Worm (Caenorhabditis elegans) whole organism, L2 larva: Measurements from ENCODE around the gene fbxa-120.

Experiments used
- C34F6.9 ChIP-seq: fragments of 150-350 bp; optimal IDR thresholded peaks from 2 replicates; lab custom pipeline; 2014; ENCODE audit warnings: missing biosample characterization, missing genetic modification characterization
- ama-1 ChIP-seq: fragments of 150-350 bp; optimal IDR thresholded peaks from 2 replicates; lab custom pipeline; 2018; ENCODE audit warnings: inconsistent platforms
- blmp-1 ChIP-seq: sonication (generic microtip); optimal IDR thresholded peaks from 2 replicates; lab custom pipeline; 2017; ENCODE audit warnings: missing genetic modification characterization, mild to moderate bottlenecking, missing compliant biosample characterization, antibody characterized with exemption, moderate library complexity; ENCODE audit not compliant: insufficient read depth
- ceh-16 ChIP-seq: fragments of 150-350 bp; optimal IDR thresholded peaks from 2 replicates; lab custom pipeline; 2014; ENCODE audit warnings: missing biosample characterization, missing genetic modification characterization
- egl-27 ChIP-seq: sonication (generic microtip); optimal IDR thresholded peaks from 3 replicates; lab custom pipeline; 2017; ENCODE audit warnings: missing biosample characterization, missing genetic modification reagents, missing genetic modification characterization
- elt-1 ChIP-seq: fragments of 150-350 bp; optimal IDR thresholded peaks from 2 replicates; lab custom pipeline; 2014; ENCODE audit warnings: missing biosample characterization, missing genetic modification characterization
- elt-3 ChIP-seq: sonication (generic microtip); optimal IDR thresholded peaks from 2 replicates; lab custom pipeline; 2017; ENCODE audit warnings: missing biosample characterization, missing genetic modification characterization
- lsy-2 ChIP-seq, 2 experiments: fragments of 150-350 bp in 1 of 2; sonication (generic microtip) in 1 of 2; optimal IDR thresholded peaks; 2 replicates each; lab custom pipeline; 2014 to 2017; ENCODE audit warnings: missing biosample characterization in 2 of 2, missing genetic modification characterization in 2 of 2
- mbf-1 ChIP-seq: sonication (generic microtip); optimal IDR thresholded peaks from 2 replicates; lab custom pipeline; 2017; ENCODE audit warnings: missing biosample characterization, missing genetic modification characterization
- mdl-1 ChIP-seq, 2 experiments: fragments of 150-350 bp in 1 of 2; sonication (generic microtip) in 1 of 2; optimal IDR thresholded peaks; 2 replicates each; lab custom pipeline; 2017; ENCODE audit warnings: missing biosample characterization in 2 of 2, missing genetic modification characterization in 2 of 2
- nhr-129 ChIP-seq: fragments of 150-350 bp; optimal IDR thresholded peaks from 2 replicates; lab custom pipeline; 2014; ENCODE audit warnings: missing biosample characterization, missing genetic modification characterization
- nhr-77 ChIP-seq: fragments of 150-350 bp; optimal IDR thresholded peaks from 2 replicates; lab custom pipeline; 2014; ENCODE audit warnings: missing biosample characterization, missing genetic modification characterization
- skn-1 ChIP-seq: sonication (generic microtip); optimal IDR thresholded peaks from 2 replicates; lab custom pipeline; 2017; ENCODE audit warnings: missing biosample characterization, missing genetic modification characterization
- sma-9 ChIP-seq, 2 experiments: fragments of 150-350 bp in 1 of 2; sonication (generic microtip) in 1 of 2; optimal IDR thresholded peaks; 2 replicates each; lab custom pipeline; 2014 to 2016; ENCODE audit warnings: missing genetic modification characterization in 2 of 2, mild to moderate bottlenecking in 1 of 2, missing biosample characterization in 1 of 2, missing compliant biosample characterization in 1 of 2, missing genetic modification reagents in 1 of 2, moderate library complexity in 1 of 2
- unc-39 ChIP-seq: fragments of 150-350 bp; optimal IDR thresholded peaks from 2 replicates; lab custom pipeline; 2014; ENCODE audit warnings: missing biosample characterization, missing genetic modification characterization
- unc-55 ChIP-seq: fragments of 150-350 bp; sonication (generic microtip); optimal IDR thresholded peaks from 3 replicates; lab custom pipeline; 2014; ENCODE audit warnings: missing biosample characterization, missing genetic modification reagents, missing genetic modification characterization
- unc-62 ChIP-seq: fragments of 150-350 bp; optimal IDR thresholded peaks from 2 replicates; lab custom pipeline; 2014; ENCODE audit warnings: missing biosample characterization, missing genetic modification reagents, missing genetic modification characterization
- ztf-4 ChIP-seq: fragments of 150-350 bp; optimal IDR thresholded peaks from 2 replicates; lab custom pipeline; 2014; ENCODE audit warnings: missing biosample characterization, missing genetic modification characterization

Gene fbxa-120

DNA sequence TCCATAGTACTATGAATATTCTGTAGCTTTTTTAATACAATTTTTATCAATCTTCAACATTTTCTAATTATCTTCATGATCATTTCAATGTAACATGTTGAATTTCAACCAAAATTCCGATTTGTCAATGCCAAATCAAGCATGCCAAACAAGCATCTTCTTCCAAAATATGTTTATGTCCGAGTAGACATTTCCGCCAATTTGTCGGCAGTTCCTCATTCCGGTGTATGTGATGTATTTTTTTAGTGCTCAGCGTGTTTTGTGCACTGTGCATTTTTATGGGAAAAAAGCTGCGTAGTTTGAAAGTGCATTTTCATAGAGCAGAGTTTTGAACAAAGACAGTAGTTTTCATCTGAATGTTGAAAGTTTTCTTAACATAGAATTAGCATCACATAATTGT is 46.9 kb downstream of the fbxa-120 start:
- TF ChIP-seq skn-1 (tag; lab: Kevin White, UChicago) (no peak), lsy-2 (tag; optimal IDR thresholded peaks at IDR 0.05; lab: Kevin White, UChicago) (no peak), mbf-1 (tag; lab: Kevin White, UChicago) (no peak), unc-39 (tag; lab: Kevin White, UChicago) (no peak), elt-3 (tag; lab: Kevin White, UChicago) (no peak), mdl-1 (tag; optimal IDR thresholded peaks at IDR 0.05; lab: Kevin White, UChicago) (no peak), unc-62 (GFP tag; lab: Kevin White, UChicago) (no peak), blmp-1 (tag; lab: Kevin White, UChicago) (no peak), ztf-4 (tag; lab: Kevin White, UChicago) (no peak), nhr-77 (tag; lab: Kevin White, UChicago) (no peak), elt-1 (tag; lab: Kevin White, UChicago) (no peak), nhr-129 (tag; lab: Kevin White, UChicago) (no peak), ama-1 (lab: Kevin White, UChicago) (no peak), unc-55 (no peak), egl-27 (tag; lab: Kevin White, UChicago) (no peak)
- TF ChIP-seq, all 48 proteins: peak for 0

DNA sequence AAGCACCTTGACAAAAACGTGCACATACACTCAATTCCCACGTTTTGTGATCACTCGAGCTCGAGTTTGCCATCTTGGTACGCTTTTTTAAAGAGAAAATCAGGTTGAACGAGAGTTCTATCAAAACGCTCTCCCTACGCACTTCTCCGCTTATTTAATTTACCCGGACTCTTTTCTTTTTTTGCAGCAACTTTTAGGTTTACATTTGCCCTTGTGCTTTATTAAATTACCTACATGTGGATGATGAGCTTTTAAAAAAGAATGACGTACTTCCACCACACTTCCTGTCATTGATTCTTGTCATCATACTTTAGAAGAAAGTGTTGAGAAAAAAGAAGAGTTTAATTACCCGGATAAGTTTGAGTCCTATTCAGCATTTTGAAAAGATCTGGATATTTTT is 49.6 kb downstream of the fbxa-120 start:
- TF ChIP-seq C34F6.9 (tag; lab: Kevin White, UChicago) (peak; percentile 3), ceh-16 (tag; lab: Kevin White, UChicago) (no peak), sma-9 (GFP tag; optimal IDR thresholded peaks at IDR 0.05; lab: Kevin White, UChicago) (peak; percentile 33), sma-9 (tag; optimal IDR thresholded peaks at IDR 0.05; lab: Kevin White, UChicago) (no peak)
